Fruit fly (Drosophila melanogaster) whole organism, embryonic: Measurements from ENCODE around the gene CG14230.

Experiments used
- Ada2b ChIP-seq: fragments of 200-800 bp; sonication (Bioruptor generic); IDR thresholded peaks from 2 replicates; pipeline ENCODE4 v1.3.6; 2022; ENCODE audit warnings: missing biosample characterization, missing genetic modification characterization
- Adf1 ChIP-seq: fragments of 200-800 bp; sonication (Bioruptor generic); IDR thresholded peaks from 2 replicates; pipeline ENCODE4 v1.3.6; 2022; ENCODE audit warnings: missing biosample characterization, missing genetic modification characterization
- Bdp1 ChIP-seq: fragments of 200-800 bp; sonication (Bioruptor generic); optimal IDR thresholded peaks from 3 replicates; lab custom pipeline; 2016; ENCODE audit warnings: missing biosample characterization, missing genetic modification characterization
- Blimp-1 ChIP-seq: fragments of 200-800 bp; sonication (Bioruptor generic); optimal IDR thresholded peaks from 3 replicates; lab custom pipeline; 2018; ENCODE audit warnings: missing biosample characterization, missing genetic modification characterization, mild to moderate bottlenecking, moderate library complexity, missing genetic modification reagents
- BtbVII ChIP-seq: fragments of 200-800 bp; sonication (Bioruptor generic); optimal IDR thresholded peaks from 3 replicates; lab custom pipeline; 2017; ENCODE audit warnings: missing biosample characterization, mild to moderate bottlenecking, missing genetic modification characterization
- CG1024 ChIP-seq: fragments of 200-800 bp; sonication (Bioruptor generic); IDR thresholded peaks from 2 replicates; pipeline ENCODE4 v1.3.6; 2022; ENCODE audit warnings: missing biosample characterization, missing genetic modification characterization
- CG10267 ChIP-seq: fragments of 200-800 bp; sonication (Bioruptor generic); optimal IDR thresholded peaks from 2 replicates; lab custom pipeline; 2018; ENCODE audit warnings: missing biosample characterization, mild to moderate bottlenecking, missing genetic modification characterization, moderate library complexity
- CG10274 ChIP-seq: fragments of 200-800 bp; sonication (Bioruptor generic); optimal IDR thresholded peaks from 3 replicates; lab custom pipeline; 2017; ENCODE audit warnings: missing biosample characterization, mild to moderate bottlenecking, missing genetic modification characterization
- CG10959 ChIP-seq: fragments of 200-800 bp; sonication (Bioruptor generic); IDR thresholded peaks from 2 replicates; pipeline ENCODE4 v1.3.6; 2022; ENCODE audit warnings: missing biosample characterization, missing genetic modification characterization
- CG11085 ChIP-seq: fragments of 200-800 bp; sonication (Bioruptor generic); IDR thresholded peaks from 2 replicates; pipeline ENCODE4 v1.3.6; 2022; ENCODE audit warnings: missing biosample characterization, missing genetic modification characterization
- CG13424 ChIP-seq: fragments of 200-800 bp; sonication (Bioruptor generic); optimal IDR thresholded peaks from 2 replicates; lab custom pipeline; 2019; ENCODE audit warnings: missing biosample characterization, mild to moderate bottlenecking, missing genetic modification characterization, moderate library complexity
- CG15011 ChIP-seq: fragments of 200-800 bp; sonication (Bioruptor generic); optimal IDR thresholded peaks from 3 replicates; lab custom pipeline; 2018; ENCODE audit warnings: missing biosample characterization, mild to moderate bottlenecking, missing genetic modification characterization
- CG17568 ChIP-seq: fragments of 200-800 bp; sonication (Bioruptor generic); optimal IDR thresholded peaks from 2 replicates; lab custom pipeline; 2018; ENCODE audit warnings: missing biosample characterization, mild to moderate bottlenecking, missing genetic modification characterization, moderate library complexity
- CG18262 ChIP-seq: fragments of 200-800 bp; optimal IDR thresholded peaks from 3 replicates; lab custom pipeline; 2019; ENCODE audit warnings: missing biosample characterization, mild to moderate bottlenecking, missing genetic modification characterization, moderate library complexity
- CG18764 ChIP-seq: fragments of 200-800 bp; sonication (Bioruptor generic); optimal IDR thresholded peaks from 3 replicates; lab custom pipeline; 2016; ENCODE audit warnings: missing biosample characterization, missing genetic modification characterization
- CG31365 ChIP-seq: fragments of 200-800 bp; sonication (Bioruptor generic); optimal IDR thresholded peaks from 2 replicates; lab custom pipeline; 2018; ENCODE audit warnings: missing biosample characterization, mild to moderate bottlenecking, missing genetic modification characterization
- CG7963 ChIP-seq: fragments of 200-800 bp; sonication (Bioruptor generic); IDR thresholded peaks from 3 replicates; pipeline ENCODE4 v1.3.6; 2022; ENCODE audit warnings: missing biosample characterization, missing genetic modification characterization; ENCODE audit not compliant: partially characterized antibody
- CG9876 ChIP-seq: fragments of 200-800 bp; sonication (Bioruptor generic); optimal IDR thresholded peaks from 2 replicates; lab custom pipeline; 2016; ENCODE audit warnings: missing biosample characterization, missing genetic modification characterization
- D19A ChIP-seq: fragments of 200-800 bp; optimal IDR thresholded peaks from 3 replicates; lab custom pipeline; 2019; ENCODE audit warnings: missing biosample characterization, mild to moderate bottlenecking, missing genetic modification characterization, moderate library complexity
- Dip2 ChIP-seq: fragments of 200-800 bp; sonication (Bioruptor generic); IDR thresholded peaks from 2 replicates; pipeline ENCODE4 v1.3.6; 2022; ENCODE audit warnings: missing biosample characterization, missing genetic modification characterization
- Fer3 ChIP-seq: fragments of 200-800 bp; sonication (Bioruptor generic); optimal IDR thresholded peaks from 2 replicates; lab custom pipeline; 2018; ENCODE audit warnings: missing biosample characterization, mild to moderate bottlenecking, missing genetic modification characterization, moderate library complexity
- HLH54F ChIP-seq: fragments of 200-800 bp; sonication (Bioruptor generic); optimal IDR thresholded peaks from 3 replicates; lab custom pipeline; 2016; ENCODE audit warnings: missing biosample characterization, missing genetic modification characterization
- Hr51 ChIP-seq, 2 experiments: fragments of 200-800 bp; sonication (Bioruptor generic); optimal IDR thresholded peaks; 2 replicates in 1 of 2; 3 replicates in 1 of 2; lab custom pipeline; 2016 to 2018; ENCODE audit warnings: missing biosample characterization in 2 of 2, missing genetic modification characterization in 2 of 2, mild to moderate bottlenecking in 1 of 2, moderate library complexity in 1 of 2
- Max ChIP-seq: fragments of 200-800 bp; sonication (Bioruptor generic); optimal IDR thresholded peaks from 2 replicates; lab custom pipeline; 2016; ENCODE audit warnings: missing biosample characterization, mild to moderate bottlenecking, missing genetic modification characterization
- Med ChIP-seq: fragments of 200-800 bp; sonication (Bioruptor generic); peaks from one replicate; lab custom pipeline; 2016; ENCODE audit warnings: missing biosample characterization, missing genetic modification characterization, mild to moderate bottlenecking, inconsistent platforms, moderate library complexity
- Mes4 ChIP-seq: fragments of 200-800 bp; sonication (Bioruptor generic); optimal IDR thresholded peaks from 2 replicates; lab custom pipeline; 2016; ENCODE audit warnings: missing biosample characterization, missing genetic modification characterization
- NFAT ChIP-seq: fragments of 200-800 bp; sonication (Bioruptor generic); IDR thresholded peaks from 2 replicates; pipeline ENCODE4 v1.3.6; 2022; ENCODE audit warnings: missing biosample characterization, missing genetic modification characterization
- Neu2 ChIP-seq: fragments of 200-800 bp; sonication (Bioruptor generic); optimal IDR thresholded peaks from 3 replicates; lab custom pipeline; 2016; ENCODE audit warnings: missing biosample characterization, missing genetic modification characterization, borderline replicate concordance
- Nf-YA ChIP-seq: fragments of 200-800 bp; sonication (Bioruptor generic); IDR thresholded peaks from 2 replicates; pipeline ENCODE4 v1.3.6; 2022; ENCODE audit warnings: missing biosample characterization, missing genetic modification characterization
- Ptx1 ChIP-seq: fragments of 200-800 bp; sonication (Bioruptor generic); IDR thresholded peaks from 2 replicates; pipeline ENCODE4 v1.3.6; 2022; ENCODE audit warnings: missing biosample characterization, missing genetic modification characterization
- Rx ChIP-seq: fragments of 200-800 bp; sonication (Bioruptor generic); IDR thresholded peaks from 2 replicates; pipeline ENCODE4 v1.3.6; 2022; ENCODE audit warnings: missing biosample characterization, missing genetic modification characterization
- Sox102F ChIP-seq: fragments of 200-800 bp; sonication (Bioruptor generic); optimal IDR thresholded peaks from 2 replicates; lab custom pipeline; 2018; ENCODE audit warnings: missing biosample characterization, mild to moderate bottlenecking, missing genetic modification characterization, moderate library complexity
- Sry-δ ChIP-seq: fragments of 200-800 bp; sonication (Bioruptor generic); optimal IDR thresholded peaks from 2 replicates; lab custom pipeline; 2016; ENCODE audit warnings: missing biosample characterization, missing genetic modification characterization
- ab ChIP-seq: fragments of 200-800 bp; sonication (Bioruptor generic); optimal IDR thresholded peaks from 2 replicates; lab custom pipeline; 2016; ENCODE audit warnings: missing biosample characterization, missing genetic modification characterization
- aop ChIP-seq: fragments of 200-800 bp; sonication (Bioruptor generic); IDR thresholded peaks from 2 replicates; pipeline ENCODE4 v1.3.6; 2022; ENCODE audit warnings: missing biosample characterization, missing genetic modification characterization
- ash1 ChIP-seq: fragments of 200-800 bp; sonication (Bioruptor generic); optimal IDR thresholded peaks from 2 replicates; lab custom pipeline; 2018; ENCODE audit warnings: missing biosample characterization, mild to moderate bottlenecking, missing genetic modification characterization
- ato ChIP-seq: fragments of 200-800 bp; sonication (Bioruptor generic); IDR thresholded peaks from 2 replicates; pipeline ENCODE4 v1.3.6; 2022; ENCODE audit warnings: missing biosample characterization, missing genetic modification characterization; ENCODE audit not compliant: partially characterized antibody
- bab2 ChIP-seq: fragments of 200-800 bp; sonication (Bioruptor generic); optimal IDR thresholded peaks from 2 replicates; lab custom pipeline; 2016; ENCODE audit warnings: missing biosample characterization, missing genetic modification characterization
- bcd ChIP-seq: fragments of 200-800 bp; sonication (Bioruptor generic); optimal IDR thresholded peaks from 2 replicates; lab custom pipeline; 2017; ENCODE audit warnings: missing biosample characterization, mild to moderate bottlenecking, missing genetic modification characterization
- cas ChIP-seq: fragments of 200-800 bp; sonication (Bioruptor generic); IDR thresholded peaks from 2 replicates; pipeline ENCODE4 v1.3.6; 2022; ENCODE audit warnings: missing biosample characterization, missing genetic modification characterization
- crp ChIP-seq, 2 experiments: fragments of 200-800 bp; sonication (Bioruptor generic); optimal IDR thresholded peaks; 2 replicates in 1 of 2; 3 replicates in 1 of 2; lab custom pipeline; 2017; ENCODE audit warnings: missing biosample characterization in 2 of 2, missing genetic modification characterization in 2 of 2, mild to moderate bottlenecking in 1 of 2, moderate library complexity in 1 of 2
- dati ChIP-seq: fragments of 200-800 bp; sonication (Bioruptor generic); IDR thresholded peaks from 2 replicates; pipeline ENCODE4 v1.3.6; 2022; ENCODE audit warnings: missing biosample characterization, missing genetic modification characterization
- fd102C ChIP-seq: fragments of 200-800 bp; sonication (Bioruptor generic); optimal IDR thresholded peaks from 2 replicates; lab custom pipeline; 2018; ENCODE audit warnings: missing biosample characterization, mild to moderate bottlenecking, missing genetic modification characterization, moderate library complexity
- fu2 ChIP-seq: fragments of 200-800 bp; sonication (Bioruptor generic); optimal IDR thresholded peaks from 2 replicates; lab custom pipeline; 2016; ENCODE audit warnings: missing biosample characterization, missing genetic modification characterization
- lbe ChIP-seq: fragments of 200-800 bp; sonication (Bioruptor generic); optimal IDR thresholded peaks from 2 replicates; lab custom pipeline; 2016; ENCODE audit warnings: missing biosample characterization, mild to moderate bottlenecking, missing genetic modification characterization
- lmd ChIP-seq: fragments of 200-800 bp; sonication (Bioruptor generic); IDR thresholded peaks from 2 replicates; pipeline ENCODE4 v1.3.6; 2022; ENCODE audit warnings: missing biosample characterization, missing genetic modification characterization
- pita ChIP-seq: fragments of 200-800 bp; sonication (Bioruptor generic); optimal IDR thresholded peaks from 2 replicates; lab custom pipeline; 2017; ENCODE audit warnings: missing biosample characterization, mild to moderate bottlenecking, missing genetic modification characterization
- sob ChIP-seq: fragments of 200-800 bp; sonication (Bioruptor generic); IDR thresholded peaks from 2 replicates; pipeline ENCODE4 v1.3.6; 2022; ENCODE audit warnings: missing biosample characterization, missing genetic modification characterization
- vnd ChIP-seq: fragments of 200-800 bp; sonication (Bioruptor generic); IDR thresholded peaks from 3 replicates; pipeline ENCODE4 v1.3.6; 2022; ENCODE audit warnings: missing biosample characterization, missing genetic modification characterization; ENCODE audit not compliant: partially characterized antibody

The CG14230 gene

DNA sequence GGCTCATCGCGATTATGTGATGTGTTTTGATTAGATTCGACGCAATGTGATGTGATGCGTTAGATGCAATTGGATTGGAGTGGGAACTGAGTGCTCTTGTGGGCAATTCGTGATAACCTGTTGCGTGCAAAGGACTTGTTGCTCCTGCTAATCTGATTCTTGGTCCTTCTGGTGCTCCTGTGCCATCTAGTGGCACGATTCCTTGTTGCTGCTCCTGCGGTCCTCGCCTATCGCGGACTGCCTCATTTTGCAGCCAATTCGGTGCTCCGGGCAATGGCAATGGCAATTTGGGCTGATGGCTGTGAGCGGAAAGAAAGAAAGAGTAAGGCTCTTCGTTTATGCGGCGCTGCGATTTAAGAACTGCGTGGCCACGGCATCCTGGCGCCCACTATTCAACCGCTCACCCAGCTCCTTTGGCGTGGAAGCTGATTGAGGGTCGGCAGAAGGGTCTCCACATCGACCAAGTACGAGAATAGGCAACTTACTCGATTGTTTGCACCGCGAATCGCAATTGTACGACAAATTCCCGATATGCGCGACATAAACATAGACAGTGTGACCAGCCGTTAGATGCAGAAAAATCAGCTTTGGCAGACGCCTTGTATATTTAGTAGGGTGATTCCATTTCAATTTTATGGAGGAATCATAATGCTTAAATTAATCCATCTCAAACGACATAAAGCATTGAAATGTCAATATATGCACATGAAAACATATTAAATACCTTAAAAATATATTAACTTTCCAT is 10.9 kb upstream of the CG14230 start, which contains the start of gene Mer (continued):
- peak; percentile 49; the same call in 1 of the 2 replicates for TF ChIP-seq CG1024 (GFP tag; lab: Robert Waterston, UW)
- peak; percentile 76 for TF ChIP-seq D19A (tag; lab: Kevin White, UChicago)
- TF ChIP-seq CG31365 (tag; lab: Kevin White, UChicago): peak; percentile 72
- TF ChIP-seq ab (GFP tag; lab: Kevin White, UChicago): peak; percentile 57
- peak; percentile 81 for TF ChIP-seq Fer3 (tag; lab: Kevin White, UChicago)
- peak; percentile 59; the same call in 1 of the 2 replicates for TF ChIP-seq Nf-YA
- TF ChIP-seq Neu2 (GFP tag; lab: Kevin White, UChicago): peak; percentile 62
- TF ChIP-seq CG9876 (GFP tag; lab: Kevin White, UChicago): peak; percentile 67
- TF ChIP-seq Max: peak; percentile 69
- TF ChIP-seq Ada2b (GFP tag; lab: Robert Waterston, UW): peak; percentile 85
- TF ChIP-seq dati: peak; percentile 63; the same call in 1 of the 2 replicates
- peak; percentile 84 for TF ChIP-seq CG18262 (tag; lab: Kevin White, UChicago)
- TF ChIP-seq CG15011 (GFP tag; lab: Kevin White, UChicago): no peak
- TF ChIP-seq ash1 (GFP tag; lab: Kevin White, UChicago): peak; percentile 33
- TF ChIP-seq BtbVII (GFP tag; lab: Kevin White, UChicago): peak; percentile 88
- TF ChIP-seq lmd (GFP tag; lab: Robert Waterston, UW): peak; percentile 85
- 0 out of 2 replicates have a peak, but pooled peaks have one; percentile 42 for TF ChIP-seq CG11085
- TF ChIP-seq Dip2 (GFP tag; lab: Robert Waterston, UW): no peak; the same call in 1 of the 2 replicates
- peak in 1 of 2 experiments; percentile 35 for TF ChIP-seq crp (GFP tag; optimal IDR thresholded peaks at IDR 0.05; lab: Kevin White, UChicago)
- peak; percentile 71 for TF ChIP-seq Mes4 (GFP tag; lab: Kevin White, UChicago)
- TF ChIP-seq CG10267 (tag; lab: Kevin White, UChicago): peak; percentile 71
- peak; percentile 63 for TF ChIP-seq Rx (GFP tag; lab: Robert Waterston, UW)
- TF ChIP-seq Blimp-1 (GFP tag; lab: Kevin White, UChicago): peak; percentile 75
- TF ChIP-seq pita (GFP tag; lab: Kevin White, UChicago): no peak
- TF ChIP-seq CG10959 (GFP tag; lab: Robert Waterston, UW): peak; percentile 66
- TF ChIP-seq fd102C (GFP tag; lab: Kevin White, UChicago): peak; percentile 10
- TF ChIP-seq sob: peak; percentile 86
- TF ChIP-seq NFAT: peak; percentile 48
- no peak for TF ChIP-seq vnd (GFP tag; lab: Robert Waterston, UW)
- no peak for TF ChIP-seq ato
- peak; percentile 82 for TF ChIP-seq cas (GFP tag; lab: Robert Waterston, UW)
- peak; percentile 45 for TF ChIP-seq Adf1
- peak; percentile 85 for TF ChIP-seq bcd
- peak; percentile 82 to 88 for TF ChIP-seq Hr51 (GFP tag; optimal IDR thresholded peaks at IDR 0.05; lab: Kevin White, UChicago)
- peak; percentile 99 for TF ChIP-seq Med (GFP tag; lab: Kevin White, UChicago)
- no peak for TF ChIP-seq aop (GFP tag; lab: Robert Waterston, UW)
- TF ChIP-seq Sry-δ: peak; percentile 55
- TF ChIP-seq bab2 (GFP tag; lab: Kevin White, UChicago): peak; percentile 81
- peak; percentile 86 for TF ChIP-seq HLH54F (GFP tag; lab: Kevin White, UChicago)
- peak; percentile 54 for TF ChIP-seq CG10274 (GFP tag; lab: Kevin White, UChicago)
- TF ChIP-seq Sox102F: no peak
- no peak for TF ChIP-seq CG7963 (GFP tag; lab: Robert Waterston, UW)
- peak; percentile 81 for TF ChIP-seq Ptx1 (GFP tag; lab: Robert Waterston, UW)
- peak; percentile 71 for TF ChIP-seq CG18764
- TF ChIP-seq fu2 (GFP tag; lab: Kevin White, UChicago): peak; percentile 78
- TF ChIP-seq lbe (GFP tag; lab: Kevin White, UChicago): peak; percentile 3
- TF ChIP-seq CG13424: peak; percentile 82
- peak; percentile 51 for TF ChIP-seq CG17568 (GFP tag; lab: Kevin White, UChicago)
- TF ChIP-seq Bdp1: peak; percentile 73
